Fruit fly (Drosophila melanogaster) whole organism, wandering third instar larva: ENCODE results near the gene opm.
A peak's percentile ranks its signal among the peaks of the same experiment; 100 is the strongest.

Source experiments
- Abd-B ChIP-seq: fragments of >200 bp; optimal IDR thresholded peaks from 2 replicates; lab custom pipeline; 2017; ENCODE audit warnings: missing biosample characterization, missing genetic modification characterization
- CG32264 ChIP-seq: fragments of 200-800 bp; sonication (Bioruptor generic); optimal IDR thresholded peaks from 2 replicates; lab custom pipeline; 2016; ENCODE audit warnings: missing biosample characterization, missing genetic modification characterization
- CG9705 ChIP-seq: fragments of 200-800 bp; sonication (Bioruptor generic); optimal IDR thresholded peaks from 2 replicates; lab custom pipeline; 2018; ENCODE audit warnings: missing biosample characterization, mild to moderate bottlenecking, missing genetic modification characterization
- CrebA ChIP-seq: fragments of 200-800 bp; sonication (Bioruptor generic); optimal IDR thresholded peaks from 2 replicates; lab custom pipeline; 2016; ENCODE audit warnings: missing biosample characterization, mild to moderate bottlenecking, missing genetic modification characterization, borderline replicate concordance
- Dfd ChIP-seq: fragments of >200 bp; optimal IDR thresholded peaks from 2 replicates; lab custom pipeline; 2017; ENCODE audit warnings: missing biosample characterization, missing genetic modification characterization
- Dif ChIP-seq: fragments of 200-275, 200-300 bp; sonication (Bioruptor generic); optimal IDR thresholded peaks from 2 replicates; lab custom pipeline; 2018; ENCODE audit warnings: missing biosample characterization, missing genetic modification characterization; ENCODE audit not compliant: partially characterized antibody
- GATAd ChIP-seq: sonication (Bioruptor generic); optimal IDR thresholded peaks from 2 replicates; lab custom pipeline; 2016; ENCODE audit warnings: missing biosample characterization, missing genetic modification characterization
- HLH106 ChIP-seq: fragments of 200-800 bp; optimal IDR thresholded peaks from 3 replicates; lab custom pipeline; 2019; ENCODE audit warnings: missing biosample characterization, mild to moderate bottlenecking, missing genetic modification characterization, moderate library complexity
- Hnf4 ChIP-seq: fragments of 200-800 bp; sonication (Bioruptor generic); optimal IDR thresholded peaks from 2 replicates; lab custom pipeline; 2016; ENCODE audit warnings: missing biosample characterization, mild to moderate bottlenecking, missing genetic modification characterization
- Hr78 ChIP-seq: fragments of >200 bp; optimal IDR thresholded peaks from 2 replicates; lab custom pipeline; 2017; ENCODE audit warnings: missing biosample characterization, missing genetic modification characterization
- Hr83 ChIP-seq: fragments of 200-300 bp; sonication (Bioruptor generic); optimal IDR thresholded peaks from 2 replicates; lab custom pipeline; 2016; ENCODE audit warnings: missing biosample characterization, mild to moderate bottlenecking, missing genetic modification characterization, moderate library complexity; ENCODE audit not compliant: poor library complexity, severe bottlenecking
- Jra ChIP-seq: sonication (Bioruptor generic); optimal IDR thresholded peaks from 2 replicates; lab custom pipeline; 2016; ENCODE audit warnings: missing biosample characterization, missing genetic modification characterization
- Mio ChIP-seq: sonication (Bioruptor generic); optimal IDR thresholded peaks from 2 replicates; lab custom pipeline; 2016; ENCODE audit warnings: missing biosample characterization, missing genetic modification characterization
- Myc ChIP-seq: fragments of >200 bp; optimal IDR thresholded peaks from 2 replicates; lab custom pipeline; 2017
- N ChIP-seq: fragments of >200 bp; optimal IDR thresholded peaks from 2 replicates; lab custom pipeline; 2018; ENCODE audit warnings: missing biosample characterization, missing external identifiers, missing genetic modification characterization
- OdsH ChIP-seq: fragments of 200-800 bp; sonication (Bioruptor generic); optimal IDR thresholded peaks from 2 replicates; lab custom pipeline; 2016; ENCODE audit warnings: missing biosample characterization, mild to moderate bottlenecking, missing genetic modification characterization
- Rel ChIP-seq, 2 experiments: fragments of 200-800 bp; sonication (Bioruptor generic) in 1 of 2; optimal IDR thresholded peaks; 2 replicates in 1 of 2; 3 replicates in 1 of 2; lab custom pipeline; 2016 to 2019; ENCODE audit warnings: mild to moderate bottlenecking in 2 of 2, missing biosample characterization in 2 of 2, missing genetic modification characterization in 2 of 2, moderate library complexity in 1 of 2
- Sp1 ChIP-seq: fragments of 200-800 bp; sonication (Bioruptor generic); optimal IDR thresholded peaks from 3 replicates; lab custom pipeline; 2019; ENCODE audit warnings: missing biosample characterization, mild to moderate bottlenecking, missing genetic modification characterization, moderate library complexity
- Vsx2 ChIP-seq: fragments of 200-300, 225-300 bp; sonication (Bioruptor generic); optimal IDR thresholded peaks from 2 replicates; lab custom pipeline; 2018; ENCODE audit warnings: missing biosample characterization, missing genetic modification characterization; ENCODE audit not compliant: partially characterized antibody
- br ChIP-seq: fragments of 200-800 bp; sonication (Bioruptor generic); optimal IDR thresholded peaks from 2 replicates; lab custom pipeline; 2016; ENCODE audit warnings: missing biosample characterization, missing genetic modification characterization
- brk ChIP-seq: fragments of 200-800 bp; sonication (Bioruptor generic); optimal IDR thresholded peaks from 2 replicates; lab custom pipeline; 2016; ENCODE audit warnings: missing biosample characterization, mild to moderate bottlenecking, missing genetic modification characterization
- dl ChIP-seq, 2 experiments: fragments of 175-275, 200-275 bp in 1 of 2; fragments of 200-275 bp in 1 of 2; sonication (Bioruptor generic); optimal IDR thresholded peaks; lab custom pipeline; 2018; ENCODE audit warnings: mild to moderate bottlenecking in 2 of 2, missing biosample characterization in 2 of 2, missing genetic modification characterization in 2 of 2, moderate library complexity in 2 of 2; ENCODE audit not compliant: partially characterized antibody in 2 of 2, insufficient read depth in 1 of 2
- dmrt93B ChIP-seq: fragments of 200-800 bp; sonication (Bioruptor generic); optimal IDR thresholded peaks from 2 replicates; lab custom pipeline; 2018; ENCODE audit warnings: missing biosample characterization, mild to moderate bottlenecking, missing genetic modification characterization
- dsf ChIP-seq: sonication (Bioruptor generic); optimal IDR thresholded peaks from 2 replicates; lab custom pipeline; 2016; ENCODE audit warnings: missing biosample characterization, missing genetic modification characterization, borderline replicate concordance
- ey ChIP-seq: fragments of 200-800 bp; sonication (Bioruptor generic); optimal IDR thresholded peaks from 2 replicates; lab custom pipeline; 2016; ENCODE audit warnings: missing biosample characterization, missing genetic modification characterization
- foxo ChIP-seq, 2 experiments: fragments of 200-800 bp; sonication (Bioruptor generic); optimal IDR thresholded peaks; 2 replicates in 1 of 2; 3 replicates in 1 of 2; lab custom pipeline; 2016 to 2017; ENCODE audit warnings: missing biosample characterization in 2 of 2, missing genetic modification characterization in 2 of 2
- fru ChIP-seq: fragments of 200-800 bp; sonication (Bioruptor generic); optimal IDR thresholded peaks from 3 replicates; lab custom pipeline; 2016; ENCODE audit warnings: missing biosample characterization, mild to moderate bottlenecking, missing genetic modification characterization
- h ChIP-seq: fragments of 200-800 bp; sonication (Bioruptor generic); optimal IDR thresholded peaks from 3 replicates; lab custom pipeline; 2016; ENCODE audit warnings: missing biosample characterization, mild to moderate bottlenecking, missing genetic modification characterization
- jim ChIP-seq: fragments of 175-275, 200-325 bp; sonication (Bioruptor generic); optimal IDR thresholded peaks from 2 replicates; lab custom pipeline; 2016; ENCODE audit warnings: missing biosample characterization, mild to moderate bottlenecking, missing genetic modification characterization
- lola ChIP-seq: fragments of >200 bp; optimal IDR thresholded peaks from 2 replicates; lab custom pipeline; 2017; ENCODE audit warnings: missing biosample characterization, missing genetic modification characterization
- pan ChIP-seq: fragments of >200 bp; optimal IDR thresholded peaks from 2 replicates; lab custom pipeline; 2017
- psq ChIP-seq: fragments of 200-800 bp; sonication (Bioruptor generic); optimal IDR thresholded peaks from 3 replicates; lab custom pipeline; 2017; ENCODE audit warnings: missing biosample characterization, mild to moderate bottlenecking, missing genetic modification characterization, moderate library complexity
- rgr ChIP-seq: fragments of 200-800 bp; sonication (Bioruptor generic); optimal IDR thresholded peaks from 3 replicates; lab custom pipeline; 2016; ENCODE audit warnings: missing biosample characterization, mild to moderate bottlenecking, missing genetic modification characterization
- sage ChIP-seq: fragments of 200-800 bp; sonication (Bioruptor generic); optimal IDR thresholded peaks from 2 replicates; lab custom pipeline; 2016; ENCODE audit warnings: missing biosample characterization, mild to moderate bottlenecking, missing genetic modification characterization
- sv ChIP-seq: fragments of 200-800 bp; sonication (Bioruptor generic); optimal IDR thresholded peaks from 3 replicates; lab custom pipeline; 2016; ENCODE audit warnings: missing biosample characterization, missing genetic modification characterization
- tai ChIP-seq: sonication (Bioruptor generic); optimal IDR thresholded peaks from 2 replicates; lab custom pipeline; 2016; ENCODE audit warnings: missing biosample characterization, missing genetic modification characterization
- usp ChIP-seq: fragments of >200 bp; optimal IDR thresholded peaks from 2 replicates; lab custom pipeline; 2017; ENCODE audit warnings: missing biosample characterization, missing genetic modification characterization
- woc ChIP-seq: sonication (Bioruptor generic); optimal IDR thresholded peaks from 2 replicates; lab custom pipeline; 2016; ENCODE audit warnings: missing biosample characterization, mild to moderate bottlenecking, missing genetic modification characterization

The opm gene

DNA sequence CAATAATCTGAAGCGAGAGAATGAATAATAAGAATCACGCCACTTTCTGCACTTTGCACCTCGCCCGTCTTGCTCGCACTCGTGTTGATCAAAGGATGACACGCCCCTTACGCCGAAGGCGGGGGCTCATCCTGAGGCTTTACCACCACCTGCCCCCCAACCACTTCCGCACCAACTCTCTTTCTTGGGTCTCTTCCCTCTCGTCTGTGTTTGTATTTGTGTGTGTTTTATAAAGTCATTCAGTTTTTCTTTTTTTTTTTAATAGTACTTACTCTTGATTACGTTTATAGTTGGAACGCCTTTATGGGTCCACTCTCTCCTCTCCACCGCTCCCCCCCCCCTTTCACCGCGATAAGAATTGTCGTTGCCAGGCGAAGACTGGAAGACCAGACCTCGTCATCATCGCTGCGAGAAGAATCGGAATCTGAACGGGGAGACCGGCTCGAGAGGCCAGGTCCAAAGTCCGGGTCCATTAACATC is 3.2 kb upstream of the opm start:
- TF ChIP-seq psq (GFP tag; lab: Kevin White, UChicago) (peak; percentile 51), sage (GFP tag; lab: Kevin White, UChicago) (peak; percentile 9), CG9705 (GFP tag; lab: Kevin White, UChicago) (peak; percentile 55), sv (no peak), Vsx2 (GFP tag; lab: Kevin White, UChicago) (no peak), HLH106 (tag; lab: Kevin White, UChicago) (peak; percentile 35), Hr78 (GFP tag; lab: Kevin White, UChicago) (no peak), h (GFP tag; lab: Kevin White, UChicago) (peak; percentile 67), pan (lab: Kevin White, UChicago) (no peak), OdsH (GFP tag; lab: Kevin White, UChicago) (peak; percentile 18), brk (GFP tag; lab: Kevin White, UChicago) (no peak), rgr (GFP tag; lab: Kevin White, UChicago) (peak; percentile 50), Jra (GFP tag; lab: Kevin White, UChicago) (no peak), Mio (GFP tag; lab: Kevin White, UChicago) (no peak), lola (GFP tag; lab: Kevin White, UChicago) (no peak), Dfd (GFP tag; lab: Kevin White, UChicago) (no peak), fru (peak; percentile 59), N (GFP tag; lab: Kevin White, UChicago) (no peak), Hr83 (GFP tag; lab: Kevin White, UChicago) (no peak), Rel (GFP tag; optimal IDR thresholded peaks at IDR 0.05; lab: Kevin White, UChicago) (no peak), Rel (tag; optimal IDR thresholded peaks at IDR 0.05; lab: Kevin White, UChicago) (peak; percentile 52), br (GFP tag; lab: Kevin White, UChicago) (peak; percentile 46), tai (GFP tag; lab: Kevin White, UChicago) (no peak), dmrt93B (GFP tag; lab: Kevin White, UChicago) (peak; percentile 27), Sp1 (GFP tag; lab: Kevin White, UChicago) (peak; percentile 77), jim (GFP tag; lab: Kevin White, UChicago) (no peak), Abd-B (GFP tag; lab: Kevin White, UChicago) (no peak), GATAd (GFP tag; lab: Kevin White, UChicago) (no peak), ey (GFP tag; lab: Kevin White, UChicago) (no peak), woc (no peak), Myc (lab: Kevin White, UChicago) (no peak), Dif (GFP tag; lab: Kevin White, UChicago) (no peak), dl (GFP tag; optimal IDR thresholded peaks at IDR 0.05; lab: Kevin White, UChicago; ENCODE audit: insufficient read depth in 1 of 2, partially characterized antibody in 2 of 2) (no peak), foxo (GFP tag; optimal IDR thresholded peaks at IDR 0.05; lab: Kevin White, UChicago) (peak in 1 of 2 experiments; percentile 43), usp (GFP tag; lab: Kevin White, UChicago) (no peak), CrebA (GFP tag; lab: Kevin White, UChicago) (no peak), Hnf4 (GFP tag; lab: Kevin White, UChicago) (peak; percentile 97), dsf (GFP tag; lab: Kevin White, UChicago) (no peak), CG32264 (GFP tag; lab: Kevin White, UChicago) (no peak)

DNA sequence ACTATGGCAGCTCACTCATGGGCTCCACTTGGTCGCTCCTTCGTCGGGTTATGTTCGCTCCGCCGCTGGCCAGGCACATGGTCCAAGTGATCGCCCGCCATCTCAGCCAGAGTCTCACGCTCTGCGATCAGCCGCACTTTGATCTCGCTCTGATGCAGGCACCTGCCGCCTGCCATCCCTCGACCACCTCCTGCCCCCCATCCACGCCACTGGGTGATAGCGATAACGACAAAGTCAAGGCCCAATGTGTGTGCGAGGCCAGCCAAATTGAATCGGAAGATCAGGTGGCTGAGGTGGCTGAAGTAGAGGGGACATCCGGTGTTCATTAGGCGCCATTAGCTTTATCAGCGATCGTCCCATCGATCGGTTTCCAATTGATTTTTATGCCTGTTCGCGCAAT is 2.3 kb upstream of the opm start:
- TF ChIP-seq Jra (GFP tag; lab: Kevin White, UChicago) = no peak
- no peak for TF ChIP-seq brk (GFP tag; lab: Kevin White, UChicago)
- no peak for TF ChIP-seq OdsH (GFP tag; lab: Kevin White, UChicago)
- no peak for TF ChIP-seq Dfd (GFP tag; lab: Kevin White, UChicago)
- TF ChIP-seq tai (GFP tag; lab: Kevin White, UChicago) = no peak
- peak; percentile 40 for TF ChIP-seq Hnf4 (GFP tag; lab: Kevin White, UChicago)
- TF ChIP-seq Rel (GFP tag; optimal IDR thresholded peaks at IDR 0.05; lab: Kevin White, UChicago) = no peak
- peak; percentile 18 for TF ChIP-seq Rel (tag; optimal IDR thresholded peaks at IDR 0.05; lab: Kevin White, UChicago)
- TF ChIP-seq Sp1 (GFP tag; lab: Kevin White, UChicago) = no peak
